Worm (Caenorhabditis elegans) whole organism, young adult: ENCODE data around the gene Y54E2A.10.

Source experiments
- B0035.1 ChIP-seq: sonication (generic microtip); optimal IDR thresholded peaks from 2 replicates; lab custom pipeline; 2016; ENCODE audit warnings: missing genetic modification characterization, mild to moderate bottlenecking, missing compliant biosample characterization, missing genotype, missing genetic modification reagents
- D2030.7 ChIP-seq: fragments of 200-800 bp; sonication (Bioruptor generic); IDR thresholded peaks from 2 replicates; pipeline ENCODE4 v1.3.6; 2022; ENCODE audit warnings: missing genetic modification reagents, missing genetic modification characterization, missing compliant biosample characterization
- F22D6.2 ChIP-seq: sonication (generic microtip); optimal IDR thresholded peaks from 2 replicates; lab custom pipeline; 2016; ENCODE audit warnings: mild to moderate bottlenecking, missing genetic modification characterization, missing compliant biosample characterization
- F33H1.4 ChIP-seq: fragments of 200-800 bp; sonication (Bioruptor generic); IDR thresholded peaks from 2 replicates; pipeline ENCODE4 v1.3.6; 2022; ENCODE audit warnings: missing genetic modification reagents, missing genetic modification characterization, missing compliant biosample characterization
- F55B11.4 ChIP-seq: sonication (generic microtip); optimal IDR thresholded peaks from 2 replicates; lab custom pipeline; 2016; ENCODE audit warnings: missing compliant biosample characterization, missing genetic modification characterization, borderline replicate concordance; ENCODE audit not compliant: insufficient read depth
- F57A8.1 ChIP-seq: fragments of 200-800 bp; sonication (Bioruptor generic); optimal IDR thresholded peaks from 2 replicates; lab custom pipeline; 2018; ENCODE audit warnings: mild to moderate bottlenecking, missing genetic modification characterization, moderate library complexity, missing compliant biosample characterization
- Y53G8AR.9 ChIP-seq: fragments of 200-800 bp; sonication (Bioruptor generic); conservative IDR thresholded peaks from 2 replicates; pipeline ENCODE4 v1.3.6; 2022; ENCODE audit warnings: missing genetic modification reagents, missing genetic modification characterization, missing compliant biosample characterization
- ZK185.1 ChIP-seq: sonication (generic microtip); optimal IDR thresholded peaks from 2 replicates; lab custom pipeline; 2016; ENCODE audit warnings: mild to moderate bottlenecking, missing genetic modification characterization, missing compliant biosample characterization; ENCODE audit not compliant: poor library complexity, severe bottlenecking
- akir-1 ChIP-seq: fragments of 200-800 bp; sonication (Bioruptor generic); optimal IDR thresholded peaks from 2 replicates; lab custom pipeline; 2018; ENCODE audit warnings: mild to moderate bottlenecking, missing genetic modification characterization, moderate library complexity, missing compliant biosample characterization
- atf-7 ChIP-seq: sonication (generic microtip); optimal IDR thresholded peaks from 2 replicates; lab custom pipeline; 2017; ENCODE audit warnings: mild to moderate bottlenecking, missing genetic modification characterization, missing compliant biosample characterization
- attf-3 ChIP-seq: fragments of 200-800 bp; sonication (Bioruptor generic); conservative IDR thresholded peaks from 2 replicates; pipeline ENCODE4 v1.3.6; 2022; ENCODE audit warnings: missing genetic modification reagents, missing genetic modification characterization, missing compliant biosample characterization
- bed-2 ChIP-seq: fragments of 200-800 bp; sonication (Bioruptor generic); IDR thresholded peaks from 2 replicates; pipeline ENCODE4 v1.3.6; 2022; ENCODE audit warnings: missing genetic modification reagents, missing genetic modification characterization, missing compliant biosample characterization
- cebp-2 ChIP-seq: fragments of 200-800 bp; sonication (Bioruptor generic); IDR thresholded peaks from 2 replicates; pipeline ENCODE4 v1.3.6; 2022; ENCODE audit warnings: missing genetic modification characterization, missing compliant biosample characterization
- ceh-100 ChIP-seq: fragments of 200-800 bp; sonication (Bioruptor generic); IDR thresholded peaks from 2 replicates; pipeline ENCODE4 v1.3.6; 2022; ENCODE audit warnings: missing genetic modification reagents, missing genetic modification characterization, missing compliant biosample characterization
- ceh-79 ChIP-seq: sonication (generic microtip); optimal IDR thresholded peaks from 2 replicates; lab custom pipeline; 2017; ENCODE audit warnings: mild to moderate bottlenecking, missing genetic modification characterization, missing compliant biosample characterization
- chd-7 ChIP-seq: sonication (generic microtip); optimal IDR thresholded peaks from 2 replicates; lab custom pipeline; 2016; ENCODE audit warnings: mild to moderate bottlenecking, missing genetic modification characterization, moderate library complexity, missing compliant biosample characterization
- dox-1 ChIP-seq: fragments of 200-800 bp; sonication (Bioruptor generic); IDR thresholded peaks from 2 replicates; pipeline ENCODE4 v1.3.6; 2022; ENCODE audit warnings: missing genetic modification reagents, missing genetic modification characterization, missing compliant biosample characterization
- dpff-1 ChIP-seq: sonication (generic microtip); optimal IDR thresholded peaks from 2 replicates; lab custom pipeline; 2017; ENCODE audit warnings: mild to moderate bottlenecking, missing genetic modification characterization, missing compliant biosample characterization
- egl-44 ChIP-seq: fragments of 200-800 bp; sonication (Bioruptor generic); IDR thresholded peaks from 2 replicates; pipeline ENCODE4 v1.3.6; 2022; ENCODE audit warnings: missing genetic modification reagents, missing genetic modification characterization, missing compliant biosample characterization
- ekl-4 ChIP-seq: fragments of 200-800 bp; sonication (Bioruptor generic); IDR thresholded peaks from 2 replicates; pipeline ENCODE4 v1.3.6; 2022; ENCODE audit warnings: missing genetic modification reagents, missing genetic modification characterization, missing compliant biosample characterization
- hlh-26 ChIP-seq: fragments of 200-800 bp; sonication (Bioruptor generic); conservative IDR thresholded peaks from 2 replicates; pipeline ENCODE4 v1.3.6; 2022; ENCODE audit warnings: missing genetic modification reagents, missing genetic modification characterization, missing compliant biosample characterization
- hmg-1.2 ChIP-seq: fragments of 200-800 bp; sonication (Bioruptor generic); IDR thresholded peaks from 2 replicates; pipeline ENCODE4 v1.3.6; 2022; ENCODE audit warnings: missing genetic modification reagents, missing genetic modification characterization, missing compliant biosample characterization
- hsf-1 ChIP-seq: fragments of 200-800 bp; sonication (Bioruptor generic); IDR thresholded peaks from 2 replicates; pipeline ENCODE4 v1.3.6; 2022; ENCODE audit warnings: missing genetic modification reagents, missing genetic modification characterization, missing compliant biosample characterization
- lin-26 ChIP-seq: fragments of 200-800 bp; sonication (Bioruptor generic); IDR thresholded peaks from 2 replicates; pipeline ENCODE4 v1.3.6; 2022; ENCODE audit warnings: missing genetic modification reagents, missing genetic modification characterization, missing compliant biosample characterization
- lin-35 ChIP-seq, 3 experiments: fragments of 150-350 bp in 2 of 3; sonication (generic microtip) in 1 of 3; optimal IDR thresholded peaks; 2 replicates each; lab custom pipeline; 2014 to 2018; ENCODE audit warnings: missing biosample characterization in 3 of 3, missing genetic modification characterization in 3 of 3, missing genetic modification reagents in 3 of 3
- lin-54 ChIP-seq: fragments of 200-800 bp; sonication (Bioruptor generic); optimal IDR thresholded peaks from 2 replicates; lab custom pipeline; 2018; ENCODE audit warnings: mild to moderate bottlenecking, missing genetic modification characterization, missing compliant biosample characterization
- lir-1 ChIP-seq: fragments of 200-800 bp; sonication (Bioruptor generic); conservative IDR thresholded peaks from 2 replicates; pipeline ENCODE4 v1.3.6; 2022; ENCODE audit warnings: missing genetic modification reagents, missing genetic modification characterization, missing compliant biosample characterization
- lsl-1 ChIP-seq: fragments of 200-800 bp; sonication (Bioruptor generic); optimal IDR thresholded peaks from 2 replicates; lab custom pipeline; 2018; ENCODE audit warnings: mild to moderate bottlenecking, missing genetic modification characterization, moderate library complexity, missing compliant biosample characterization
- madf-10 ChIP-seq: sonication (generic microtip); optimal IDR thresholded peaks from 2 replicates; lab custom pipeline; 2016; ENCODE audit warnings: mild to moderate bottlenecking, missing genetic modification characterization, missing compliant biosample characterization
- madf-6 ChIP-seq: fragments of 200-800 bp; sonication (Bioruptor generic); IDR thresholded peaks from 2 replicates; pipeline ENCODE4 v1.3.6; 2022; ENCODE audit warnings: missing genetic modification reagents, missing genetic modification characterization, missing compliant biosample characterization
- nfyb-1 ChIP-seq: fragments of 200-800 bp; sonication (Bioruptor generic); IDR thresholded peaks from 2 replicates; pipeline ENCODE4 v1.3.6; 2022; ENCODE audit warnings: missing genetic modification reagents, missing genetic modification characterization, missing compliant biosample characterization
- nhr-120 ChIP-seq: fragments of 200-800 bp; sonication (Bioruptor generic); IDR thresholded peaks from 2 replicates; pipeline ENCODE4 v1.3.6; 2022; ENCODE audit warnings: missing genetic modification characterization, missing compliant biosample characterization
- nhr-179 ChIP-seq: sonication (generic microtip); optimal IDR thresholded peaks from 2 replicates; lab custom pipeline; 2016; ENCODE audit warnings: mild to moderate bottlenecking, missing genetic modification characterization, missing compliant biosample characterization
- nhr-27 ChIP-seq: fragments of 200-800 bp; sonication (Bioruptor generic); optimal IDR thresholded peaks from 2 replicates; lab custom pipeline; 2018; ENCODE audit warnings: mild to moderate bottlenecking, missing genetic modification characterization, moderate library complexity, missing compliant biosample characterization
- nhr-90 ChIP-seq: sonication (generic microtip); optimal IDR thresholded peaks from 2 replicates; lab custom pipeline; 2016; ENCODE audit warnings: missing genotype, mild to moderate bottlenecking, missing genetic modification characterization, missing compliant biosample characterization
- pha-4 ChIP-seq: fragments of 150-350 bp; sonication (generic microtip); optimal IDR thresholded peaks from 2 replicates; lab custom pipeline; 2014; ENCODE audit warnings: missing biosample characterization, missing genetic modification reagents, missing genetic modification characterization
- rec-8 ChIP-seq, 2 experiments: sonication (generic microtip); optimal IDR thresholded peaks; 2 replicates each; lab custom pipeline; 2016; ENCODE audit warnings: mild to moderate bottlenecking in 2 of 2, missing genetic modification characterization in 2 of 2, missing genetic modification reagents in 2 of 2, missing genotype in 2 of 2, missing biosample characterization in 1 of 2, missing compliant biosample characterization in 1 of 2, moderate library complexity in 1 of 2
- sdz-38 ChIP-seq: sonication (generic microtip); optimal IDR thresholded peaks from 2 replicates; lab custom pipeline; 2016; ENCODE audit warnings: missing genotype, missing genetic modification characterization, missing compliant biosample characterization
- snpc-1.3 ChIP-seq: sonication (generic microtip); optimal IDR thresholded peaks from 2 replicates; lab custom pipeline; 2017; ENCODE audit warnings: missing genetic modification characterization, mild to moderate bottlenecking, missing compliant biosample characterization, antibody characterized with exemption, moderate library complexity, missing genotype, missing genetic modification reagents; ENCODE audit not compliant: insufficient read depth
- snpc-3.4 ChIP-seq: sonication (generic microtip); optimal IDR thresholded peaks from 2 replicates; lab custom pipeline; 2017; ENCODE audit warnings: missing genetic modification characterization, mild to moderate bottlenecking, missing compliant biosample characterization, antibody characterized with exemption, moderate library complexity, missing genotype, missing genetic modification reagents
- somi-1 ChIP-seq: fragments of 200-800 bp; sonication (Bioruptor generic); optimal IDR thresholded peaks from 2 replicates; lab custom pipeline; 2018; ENCODE audit warnings: mild to moderate bottlenecking, missing genetic modification characterization, missing compliant biosample characterization
- tbp1 ChIP-seq: fragments of 200-800 bp; sonication (Bioruptor generic); optimal IDR thresholded peaks from 2 replicates; lab custom pipeline; 2018; ENCODE audit warnings: mild to moderate bottlenecking, missing genetic modification characterization, missing compliant biosample characterization
- tbx-9 ChIP-seq: sonication (generic microtip); optimal IDR thresholded peaks from 2 replicates; lab custom pipeline; 2016; ENCODE audit warnings: borderline replicate concordance, missing genetic modification characterization, inconsistent platforms, missing compliant biosample characterization
- unc-130 ChIP-seq: sonication (generic microtip); optimal IDR thresholded peaks from 2 replicates; lab custom pipeline; 2016; ENCODE audit warnings: missing genetic modification reagents, missing genetic modification characterization, missing compliant biosample characterization
- zim-3 ChIP-seq: sonication (generic microtip); optimal IDR thresholded peaks from 2 replicates; lab custom pipeline; 2017; ENCODE audit warnings: mild to moderate bottlenecking, missing genetic modification characterization, moderate library complexity, missing compliant biosample characterization
- ztf-22 ChIP-seq: fragments of 200-800 bp; sonication (Bioruptor generic); optimal IDR thresholded peaks from 2 replicates; lab custom pipeline; 2018; ENCODE audit warnings: mild to moderate bottlenecking, missing genetic modification characterization, moderate library complexity, missing compliant biosample characterization
- ztf-25 ChIP-seq: fragments of 200-800 bp; sonication (Bioruptor generic); IDR thresholded peaks from 2 replicates; pipeline ENCODE4 v1.3.6; 2022; ENCODE audit warnings: missing genetic modification reagents, missing genetic modification characterization, missing compliant biosample characterization
- ztf-28 ChIP-seq: fragments of 200-800 bp; sonication (Bioruptor generic); IDR thresholded peaks from 2 replicates; pipeline ENCODE4 v1.3.6; 2022; ENCODE audit warnings: missing genetic modification reagents, missing genetic modification characterization, missing compliant biosample characterization
- ztf-6 ChIP-seq: fragments of 200-800 bp; sonication (Bioruptor generic); IDR thresholded peaks from 2 replicates; pipeline ENCODE4 v1.3.6; 2022; ENCODE audit warnings: missing genetic modification reagents, missing genetic modification characterization, missing compliant biosample characterization

Gene Y54E2A.10

DNA sequence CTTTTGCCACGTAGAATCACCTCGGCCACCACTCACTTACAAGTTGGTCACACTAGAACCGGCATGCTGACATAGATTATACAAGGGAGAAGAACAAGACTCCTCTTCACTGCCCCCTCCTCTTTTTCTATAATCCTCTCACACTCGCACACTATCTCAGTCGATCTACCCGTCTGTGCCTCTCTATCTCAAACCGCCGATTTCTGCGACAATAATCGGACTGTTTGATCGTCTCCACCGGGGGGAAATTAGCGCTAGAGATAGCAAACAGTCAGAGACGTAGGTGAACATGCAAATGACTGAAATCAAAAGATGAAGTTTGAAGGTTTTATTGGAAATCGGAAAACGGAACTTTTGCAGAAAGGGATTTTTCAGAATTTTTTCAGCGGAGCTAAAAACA lies 31.6 kb downstream of the Y54E2A.10 start (continued):
- TF ChIP-seq rec-8 (tag; optimal IDR thresholded peaks at IDR 0.05; lab: Kevin White, UChicago) = no peak
- no peak for TF ChIP-seq snpc-3.4
- TF ChIP-seq bed-2 = no peak
- TF ChIP-seq lir-1 (GFP tag; lab: Robert Waterston, UW) = no peak
- no peak for TF ChIP-seq ztf-25 (GFP tag; lab: Robert Waterston, UW)
- TF ChIP-seq ztf-6 = no peak
- no peak for TF ChIP-seq unc-130 (GFP tag; lab: Kevin White, UChicago)
- TF ChIP-seq cebp-2 = no peak
- no peak for TF ChIP-seq sdz-38
- TF ChIP-seq dox-1 (GFP tag; lab: Robert Waterston, UW) = peak; percentile 71
- TF ChIP-seq lin-26 (GFP tag; lab: Robert Waterston, UW) = peak; percentile 33; the same call in 1 of the 2 replicates
- TF ChIP-seq somi-1 (GFP tag; lab: Kevin White, UChicago) = no peak
- no peak for TF ChIP-seq F33H1.4 (GFP tag; lab: Robert Waterston, UW)
- TF ChIP-seq chd-7 = no peak
- no peak for TF ChIP-seq hlh-26 (GFP tag; lab: Robert Waterston, UW)
- no peak for TF ChIP-seq lsl-1
- no peak for TF ChIP-seq madf-10 (tag; lab: Kevin White, UChicago)
- TF ChIP-seq nhr-179 (tag; lab: Kevin White, UChicago) = no peak
- no peak for TF ChIP-seq atf-7
- TF ChIP-seq nhr-120 = no peak
- TF ChIP-seq pha-4 (tag; lab: Kevin White, UChicago) = no peak
- TF ChIP-seq madf-6 = no peak
- TF ChIP-seq F22D6.2 (tag; lab: Kevin White, UChicago) = no peak
- TF ChIP-seq F57A8.1 (GFP tag; lab: Kevin White, UChicago) = no peak
- no peak for TF ChIP-seq nhr-27
- peak; percentile 14 for TF ChIP-seq ztf-22 (GFP tag; lab: Kevin White, UChicago)
- no peak for TF ChIP-seq F55B11.4 (tag; lab: Kevin White, UChicago)
- TF ChIP-seq ZK185.1 (tag; lab: Kevin White, UChicago) = no peak
- TF ChIP-seq tbp1 = no peak
- no peak for TF ChIP-seq ceh-100 (GFP tag; lab: Robert Waterston, UW)
- peak; percentile 96 for TF ChIP-seq hmg-1.2 (GFP tag; lab: Robert Waterston, UW)
- no peak for TF ChIP-seq lin-54 (GFP tag; lab: Kevin White, UChicago)
- TF ChIP-seq attf-3 = no peak
- TF ChIP-seq lin-35 (GFP tag; optimal IDR thresholded peaks at IDR 0.05; lab: Kevin White, UChicago) = no peak
- TF ChIP-seq nhr-90 (tag; lab: Kevin White, UChicago) = no peak
- TF ChIP-seq snpc-1.3 = no peak
- TF ChIP-seq dpff-1 (tag; lab: Kevin White, UChicago) = no peak
- TF ChIP-seq hsf-1 = no peak
- no peak for TF ChIP-seq tbx-9
- TF ChIP-seq ekl-4 (GFP tag; lab: Robert Waterston, UW) = no peak
- no peak for TF ChIP-seq nfyb-1
- TF ChIP-seq ztf-28 = no peak
- TF ChIP-seq zim-3 (tag; lab: Kevin White, UChicago) = no peak
- no peak for TF ChIP-seq B0035.1 (tag; lab: Kevin White, UChicago)
- TF ChIP-seq egl-44 (GFP tag; lab: Robert Waterston, UW) = no peak
- TF ChIP-seq ceh-79 (tag; lab: Kevin White, UChicago) = no peak
- no peak for TF ChIP-seq Y53G8AR.9 (GFP tag; lab: Robert Waterston, UW)
- TF ChIP-seq akir-1 (GFP tag; lab: Kevin White, UChicago) = no peak
- no peak for TF ChIP-seq D2030.7 (GFP tag; lab: Robert Waterston, UW)
